Fruit fly (Drosophila melanogaster) S2 (cell line): ENCODE data around the gene Sac1.
"Not testable (repeated sequence)": the region's sequence is repeated elsewhere in the genome, so short reads cannot be mapped to it uniquely, and the experiment has no call there.

ENCODE experiments used
- CG8478 ChIP-seq: fragments of >200 bp; optimal IDR thresholded peaks from 2 replicates; lab custom pipeline; 2018
- CTCF ChIP-seq, 2 experiments: fragments of >200 bp; optimal IDR thresholded peaks; 2 replicates each; lab custom pipeline; 2018

dm6 chr3L:1245810-1246209 lies 1.8 kb upstream of the Sac1 start, which contains the start of gene Klp61F:
- not testable (repeated sequence) for TF ChIP-seq CG8478 (lab: Kevin White, UChicago); CTCF (optimal IDR thresholded peaks at IDR 0.05; lab: Kevin White, UChicago)
